Worm (Caenorhabditis elegans) whole organism, L1 larva: ENCODE data around the gene K08E4.2.
A peak's percentile ranks its signal among the peaks of the same experiment; 100 is the strongest.

ENCODE experiments used
- C16A3.4 ChIP-seq: fragments of 150-350 bp; optimal IDR thresholded peaks from 2 replicates; lab custom pipeline; 2014; ENCODE audit warnings: missing biosample characterization, missing genetic modification characterization
- F16B12.6 ChIP-seq: fragments of 150-350 bp; optimal IDR thresholded peaks from 2 replicates; lab custom pipeline; 2014; ENCODE audit warnings: missing biosample characterization, missing genetic modification characterization
- aha-1 ChIP-seq: fragments of 150-350 bp; optimal IDR thresholded peaks from 2 replicates; lab custom pipeline; 2014; ENCODE audit warnings: missing biosample characterization, missing genetic modification characterization
- aly-2 ChIP-seq: fragments of 150-350 bp; optimal IDR thresholded peaks from 2 replicates; lab custom pipeline; 2014; ENCODE audit warnings: missing biosample characterization, missing genetic modification characterization
- ama-1 ChIP-seq: fragments of 150-350 bp; optimal IDR thresholded peaks from 2 replicates; lab custom pipeline; 2014
- blmp-1 ChIP-seq: fragments of 150-350 bp; optimal IDR thresholded peaks from 2 replicates; lab custom pipeline; 2014; ENCODE audit warnings: missing biosample characterization, missing genetic modification characterization
- ceh-63 ChIP-seq: fragments of 200-800 bp; sonication (Bioruptor generic); optimal IDR thresholded peaks from 2 replicates; lab custom pipeline; 2018; ENCODE audit warnings: mild to moderate bottlenecking, missing genetic modification characterization, missing compliant biosample characterization
- ceh-8 ChIP-seq: fragments of 200-800 bp; sonication (Bioruptor generic); optimal IDR thresholded peaks from 2 replicates; lab custom pipeline; 2018; ENCODE audit warnings: mild to moderate bottlenecking, missing genetic modification characterization, moderate library complexity, missing compliant biosample characterization
- ceh-88 ChIP-seq: fragments of 200-800 bp; sonication (Bioruptor generic); IDR thresholded peaks from 2 replicates; pipeline ENCODE4 v1.3.6; 2022; ENCODE audit warnings: missing genetic modification characterization, missing compliant biosample characterization
- ces-1 ChIP-seq: fragments of 150-350 bp; optimal IDR thresholded peaks from 2 replicates; lab custom pipeline; 2014; ENCODE audit warnings: missing biosample characterization, missing genetic modification reagents, missing genetic modification characterization
- dsc-1 ChIP-seq: sonication (generic microtip); optimal IDR thresholded peaks from 2 replicates; lab custom pipeline; 2016; ENCODE audit warnings: mild to moderate bottlenecking, missing genetic modification characterization, missing compliant biosample characterization
- efl-1 ChIP-seq, 4 experiments: fragments of 150-350 bp; optimal IDR thresholded peaks in 3 of 4; peaks in 1 of 4; 1 replicate in 1 of 4; 2 replicates in 3 of 4; lab custom pipeline; 2014; ENCODE audit warnings: missing biosample characterization in 2 of 4, missing genetic modification characterization in 2 of 4, missing genetic modification reagents in 2 of 4
- efl-3 ChIP-seq: fragments of 200-800 bp; sonication (Bioruptor generic); optimal IDR thresholded peaks from 2 replicates; lab custom pipeline; 2018; ENCODE audit warnings: mild to moderate bottlenecking, missing genetic modification characterization, missing compliant biosample characterization
- egl-13 ChIP-seq: sonication (generic microtip); optimal IDR thresholded peaks from 2 replicates; lab custom pipeline; 2016; ENCODE audit warnings: missing genotype, missing genetic modification reagents, missing genetic modification characterization, missing compliant biosample characterization
- egl-27 ChIP-seq, 2 experiments: fragments of 150-350 bp in 1 of 2; sonication (generic microtip); optimal IDR thresholded peaks; 3 replicates each; lab custom pipeline; 2017 to 2018; ENCODE audit warnings: missing biosample characterization in 2 of 2, missing genetic modification characterization in 2 of 2, missing genetic modification reagents in 2 of 2
- ets-5 ChIP-seq: fragments of 200-800 bp; sonication (Bioruptor generic); IDR thresholded peaks from 2 replicates; pipeline ENCODE4 v1.3.6; 2022; ENCODE audit warnings: missing genetic modification characterization, missing compliant biosample characterization
- fkh-4 ChIP-seq: sonication (generic microtip); optimal IDR thresholded peaks from 2 replicates; lab custom pipeline; 2016; ENCODE audit warnings: missing compliant biosample characterization, missing genetic modification characterization, borderline replicate concordance
- fkh-8 ChIP-seq: sonication (generic microtip); optimal IDR thresholded peaks from 2 replicates; lab custom pipeline; 2016; ENCODE audit warnings: mild to moderate bottlenecking, missing genetic modification characterization, missing compliant biosample characterization
- fos-1 ChIP-seq: fragments of 150-350 bp; optimal IDR thresholded peaks from 2 replicates; lab custom pipeline; 2014; ENCODE audit warnings: missing biosample characterization, missing genetic modification characterization
- hlh-17 ChIP-seq: fragments of 200-800 bp; sonication (Bioruptor generic); optimal IDR thresholded peaks from 2 replicates; lab custom pipeline; 2018; ENCODE audit warnings: missing genetic modification characterization, mild to moderate bottlenecking, missing compliant biosample characterization, moderate library complexity, borderline replicate concordance
- hlh-4 ChIP-seq: sonication (generic microtip); optimal IDR thresholded peaks from 2 replicates; lab custom pipeline; 2016; ENCODE audit warnings: mild to moderate bottlenecking, missing genetic modification characterization, missing compliant biosample characterization
- isw-1 ChIP-seq: fragments of 200-800 bp; sonication (Bioruptor generic); IDR thresholded peaks from 2 replicates; pipeline ENCODE4 v1.3.6; 2022; ENCODE audit warnings: missing genetic modification characterization, missing compliant biosample characterization
- lin-14 ChIP-seq: fragments of 200-800 bp; sonication (Bioruptor generic); optimal IDR thresholded peaks from 2 replicates; lab custom pipeline; 2018; ENCODE audit warnings: mild to moderate bottlenecking, missing genetic modification characterization, moderate library complexity, missing compliant biosample characterization
- lir-3 ChIP-seq: sonication (generic microtip); optimal IDR thresholded peaks from 2 replicates; lab custom pipeline; 2016; ENCODE audit warnings: mild to moderate bottlenecking, missing genetic modification characterization, moderate library complexity, missing compliant biosample characterization; ENCODE audit not compliant: poor library complexity
- lsy-2 ChIP-seq, 2 experiments: fragments of 150-350 bp; optimal IDR thresholded peaks; 2 replicates each; lab custom pipeline; 2014; ENCODE audit warnings: missing biosample characterization in 2 of 2, missing genetic modification characterization in 2 of 2
- mab-9 ChIP-seq: fragments of 200-800 bp; sonication (Bioruptor generic); IDR thresholded peaks from 2 replicates; pipeline ENCODE4 v1.3.6; 2022; ENCODE audit warnings: missing genetic modification reagents, missing genetic modification characterization, missing compliant biosample characterization
- mdl-1 ChIP-seq, 2 experiments: fragments of 150-350 bp; optimal IDR thresholded peaks; 2 replicates each; lab custom pipeline; 2014 to 2017; ENCODE audit warnings: missing biosample characterization in 2 of 2, missing genetic modification characterization in 2 of 2, inconsistent platforms in 1 of 2
- mef-2 ChIP-seq: fragments of 150-350 bp; optimal IDR thresholded peaks from 2 replicates; lab custom pipeline; 2014; ENCODE audit warnings: missing biosample characterization, missing genetic modification characterization
- nhr-12 ChIP-seq: sonication (generic microtip); optimal IDR thresholded peaks from 2 replicates; lab custom pipeline; 2017; ENCODE audit warnings: missing biosample characterization, missing genetic modification characterization
- nhr-19 ChIP-seq: fragments of 200-800 bp; sonication (Bioruptor generic); conservative IDR thresholded peaks from 2 replicates; pipeline ENCODE4 v1.3.6; 2022; ENCODE audit warnings: missing genetic modification characterization, missing compliant biosample characterization
- nhr-20 ChIP-seq: sonication (generic microtip); optimal IDR thresholded peaks from 2 replicates; lab custom pipeline; 2016; ENCODE audit warnings: mild to moderate bottlenecking, missing genetic modification characterization, missing compliant biosample characterization
- nhr-28 ChIP-seq: fragments of 150-350 bp; optimal IDR thresholded peaks from 2 replicates; lab custom pipeline; 2014; ENCODE audit warnings: missing biosample characterization, missing genetic modification characterization
- nhr-47 ChIP-seq: sonication (generic microtip); optimal IDR thresholded peaks from 2 replicates; lab custom pipeline; 2016; ENCODE audit warnings: mild to moderate bottlenecking, missing genetic modification characterization, moderate library complexity, missing compliant biosample characterization
- nhr-71 ChIP-seq: sonication (generic microtip); optimal IDR thresholded peaks from 2 replicates; lab custom pipeline; 2016; ENCODE audit warnings: mild to moderate bottlenecking, missing genetic modification characterization, moderate library complexity, missing compliant biosample characterization
- nhr-76 ChIP-seq: sonication (generic microtip); optimal IDR thresholded peaks from 2 replicates; lab custom pipeline; 2017; ENCODE audit warnings: missing biosample characterization, missing genetic modification characterization
- nhr-77 ChIP-seq: fragments of 150-350 bp; optimal IDR thresholded peaks from 2 replicates; lab custom pipeline; 2014; ENCODE audit warnings: missing biosample characterization, missing genetic modification characterization
- nhr-84 ChIP-seq: sonication (generic microtip); optimal IDR thresholded peaks from 2 replicates; lab custom pipeline; 2017; ENCODE audit warnings: missing biosample characterization, missing genetic modification characterization
- nhr-85 ChIP-seq: sonication (generic microtip); peaks from one replicate; lab custom pipeline; 2016; ENCODE audit warnings: missing genetic modification characterization, inconsistent platforms, missing compliant biosample characterization
- nhr-90 ChIP-seq: sonication (generic microtip); optimal IDR thresholded peaks from 2 replicates; lab custom pipeline; 2016; ENCODE audit warnings: mild to moderate bottlenecking, missing genetic modification characterization, missing compliant biosample characterization; ENCODE audit not compliant: poor library complexity
- pag-3 ChIP-seq: sonication (generic microtip); optimal IDR thresholded peaks from 2 replicates; lab custom pipeline; 2017; ENCODE audit warnings: missing genetic modification characterization, mild to moderate bottlenecking, missing compliant biosample characterization, antibody characterized with exemption, borderline replicate concordance; ENCODE audit not compliant: insufficient read depth
- rnt-1 ChIP-seq: sonication (generic microtip); optimal IDR thresholded peaks from 2 replicates; lab custom pipeline; 2016; ENCODE audit warnings: mild to moderate bottlenecking, missing genetic modification characterization, moderate library complexity, missing compliant biosample characterization
- skn-1 ChIP-seq: fragments of 150-350 bp; optimal IDR thresholded peaks from 2 replicates; lab custom pipeline; 2014; ENCODE audit warnings: missing biosample characterization, missing genetic modification characterization
- snpc-4 ChIP-seq: fragments of 150-350 bp; optimal IDR thresholded peaks from 2 replicates; lab custom pipeline; 2014; ENCODE audit warnings: missing biosample characterization, missing genetic modification characterization
- snu-23 ChIP-seq: sonication (generic microtip); optimal IDR thresholded peaks from 2 replicates; lab custom pipeline; 2016; ENCODE audit warnings: missing genetic modification characterization, missing compliant biosample characterization
- sox-4 ChIP-seq: sonication (generic microtip); optimal IDR thresholded peaks from 2 replicates; lab custom pipeline; 2016; ENCODE audit warnings: missing genetic modification characterization, missing compliant biosample characterization
- sup-37 ChIP-seq: fragments of 200-800 bp; sonication (Bioruptor generic); optimal IDR thresholded peaks from 2 replicates; lab custom pipeline; 2018; ENCODE audit warnings: mild to moderate bottlenecking, missing genetic modification characterization, missing compliant biosample characterization
- tlp-1 ChIP-seq: fragments of 150-350 bp; optimal IDR thresholded peaks from 2 replicates; lab custom pipeline; 2014; ENCODE audit warnings: missing biosample characterization, missing genetic modification characterization
- unc-86 ChIP-seq: sonication (generic microtip); optimal IDR thresholded peaks from 2 replicates; lab custom pipeline; 2016; ENCODE audit warnings: missing genetic modification characterization, missing compliant biosample characterization
- unc-98 ChIP-seq: fragments of 200-800 bp; sonication (Bioruptor generic); IDR thresholded peaks from 2 replicates; pipeline ENCODE4 v1.3.6; 2022; ENCODE audit warnings: missing genetic modification characterization, missing compliant biosample characterization
- vab-15 ChIP-seq: sonication (generic microtip); optimal IDR thresholded peaks from 2 replicates; lab custom pipeline; 2017; ENCODE audit warnings: missing genotype, mild to moderate bottlenecking, missing genetic modification characterization, missing compliant biosample characterization
- xbp-1 ChIP-seq: sonication (generic microtip); optimal IDR thresholded peaks from 2 replicates; lab custom pipeline; 2016; ENCODE audit warnings: missing genetic modification characterization, missing compliant biosample characterization
- ztf-11 ChIP-seq, 2 experiments: sonication (generic microtip); optimal IDR thresholded peaks; 2 replicates each; lab custom pipeline; 2016 to 2017; ENCODE audit warnings: missing genetic modification characterization in 2 of 2, missing biosample characterization in 1 of 2, missing compliant biosample characterization in 1 of 2
- ztf-4 ChIP-seq: fragments of 150-350 bp; optimal IDR thresholded peaks from 2 replicates; lab custom pipeline; 2014; ENCODE audit warnings: missing biosample characterization, missing genetic modification characterization

Gene K08E4.2

DNA sequence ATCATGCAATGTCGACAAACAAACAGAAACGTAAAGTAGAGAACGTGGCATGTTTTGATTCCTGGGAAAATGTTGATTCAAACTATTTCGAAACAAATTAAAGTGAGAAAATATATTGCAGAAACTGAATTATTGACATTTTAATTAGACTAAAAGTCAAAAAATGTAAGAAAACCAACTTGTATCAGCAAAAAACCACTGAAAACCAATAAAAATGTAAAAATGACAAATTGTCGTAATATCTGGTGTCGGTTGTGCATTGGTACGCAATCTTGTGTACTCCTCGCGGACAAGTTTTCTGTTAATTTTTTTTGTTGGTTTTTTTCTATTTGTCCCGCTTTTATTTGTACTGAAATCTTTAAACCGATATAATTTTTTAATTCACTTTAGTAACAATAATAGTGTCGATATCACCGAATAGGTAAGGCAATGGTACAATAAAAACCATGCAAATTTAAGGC is 26.7 kb downstream of the K08E4.2 start, which contains the start of gene T12G3.11 (continued):
- TF ChIP-seq rnt-1 (peak; percentile 38), ceh-88 (no peak), dsc-1 (peak; percentile 29), nhr-19 (no peak; the same call in 1 of the 2 replicates), sox-4 (tag; lab: Kevin White, UChicago) (no peak), unc-86 (no peak), egl-13 (tag; lab: Kevin White, UChicago) (no peak), ama-1 (lab: Kevin White, UChicago) (no peak), nhr-71 (tag; lab: Kevin White, UChicago) (peak; percentile 62), aha-1 (tag; lab: Kevin White, UChicago) (no peak), nhr-90 (tag; lab: Kevin White, UChicago) (no peak), nhr-84 (tag; lab: Kevin White, UChicago) (no peak), skn-1 (peak; percentile 31), pag-3 (tag; lab: Kevin White, UChicago) (no peak), lsy-2 (tag; optimal IDR thresholded peaks at IDR 0.05; lab: Kevin White, UChicago) (peak; percentile 70 to 76), ces-1 (GFP tag; lab: Kevin White, UChicago) (no peak), snu-23 (GFP tag; lab: Kevin White, UChicago) (peak; percentile 75), vab-15 (tag; lab: Kevin White, UChicago) (no peak), nhr-28 (tag; lab: Kevin White, UChicago) (no peak), mdl-1 (tag; optimal IDR thresholded peaks at IDR 0.05; lab: Kevin White, UChicago) (peak in 1 of 2 experiments; percentile 11), ceh-63 (GFP tag; lab: Kevin White, UChicago) (no peak), sup-37 (GFP tag; lab: Kevin White, UChicago) (no peak), ztf-4 (tag; lab: Kevin White, UChicago) (no peak), isw-1 (GFP tag; lab: Robert Waterston, UW) (no peak), mab-9 (GFP tag; lab: Robert Waterston, UW) (no peak), efl-3 (no peak), blmp-1 (tag; lab: Kevin White, UChicago) (no peak), fkh-4 (no peak), hlh-17 (GFP tag; lab: Kevin White, UChicago) (no peak), lin-14 (GFP tag; lab: Kevin White, UChicago) (peak; percentile 48), fkh-8 (tag; lab: Kevin White, UChicago) (no peak), aly-2 (tag; lab: Kevin White, UChicago) (no peak), ets-5 (GFP tag; lab: Robert Waterston, UW) (no peak), nhr-85 (tag; lab: Kevin White, UChicago) (no peak), xbp-1 (tag; lab: Kevin White, UChicago) (peak; percentile 57), mef-2 (no peak), hlh-4 (tag; lab: Kevin White, UChicago) (no peak), unc-98 (GFP tag; lab: Robert Waterston, UW) (no peak), egl-27 (tag; optimal IDR thresholded peaks at IDR 0.05; lab: Kevin White, UChicago) (no peak), ztf-11 (tag; optimal IDR thresholded peaks at IDR 0.05; lab: Kevin White, UChicago) (no peak), ceh-8 (no peak), nhr-76 (tag; lab: Kevin White, UChicago) (no peak), nhr-77 (tag; lab: Kevin White, UChicago) (no peak), nhr-20 (tag; lab: Kevin White, UChicago) (peak; percentile 62), snpc-4 (tag; lab: Kevin White, UChicago) (no peak), nhr-47 (tag; lab: Kevin White, UChicago) (peak; percentile 62), fos-1 (no peak), lir-3 (tag; lab: Kevin White, UChicago) (peak; percentile 3), tlp-1 (tag; lab: Kevin White, UChicago) (no peak), F16B12.6 (tag; lab: Kevin White, UChicago) (peak; percentile 86), C16A3.4 (tag; lab: Kevin White, UChicago) (no peak), efl-1 (optimal IDR thresholded peaks at IDR 0.05; lab: Kevin White, UChicago) (peak; percentile 56 to 66), efl-1 (GFP tag; optimal IDR thresholded peaks at IDR 0.05 in 1 of 2; lab: Kevin White, UChicago) (peak; percentile 67 to 93), nhr-12 (no peak)
